Fruit fly (Drosophila melanogaster): Measurements from ENCODE around the gene PolH.
A peak's percentile ranks its signal among the peaks of the same experiment; 100 is the strongest.

PolH gene

DNA sequence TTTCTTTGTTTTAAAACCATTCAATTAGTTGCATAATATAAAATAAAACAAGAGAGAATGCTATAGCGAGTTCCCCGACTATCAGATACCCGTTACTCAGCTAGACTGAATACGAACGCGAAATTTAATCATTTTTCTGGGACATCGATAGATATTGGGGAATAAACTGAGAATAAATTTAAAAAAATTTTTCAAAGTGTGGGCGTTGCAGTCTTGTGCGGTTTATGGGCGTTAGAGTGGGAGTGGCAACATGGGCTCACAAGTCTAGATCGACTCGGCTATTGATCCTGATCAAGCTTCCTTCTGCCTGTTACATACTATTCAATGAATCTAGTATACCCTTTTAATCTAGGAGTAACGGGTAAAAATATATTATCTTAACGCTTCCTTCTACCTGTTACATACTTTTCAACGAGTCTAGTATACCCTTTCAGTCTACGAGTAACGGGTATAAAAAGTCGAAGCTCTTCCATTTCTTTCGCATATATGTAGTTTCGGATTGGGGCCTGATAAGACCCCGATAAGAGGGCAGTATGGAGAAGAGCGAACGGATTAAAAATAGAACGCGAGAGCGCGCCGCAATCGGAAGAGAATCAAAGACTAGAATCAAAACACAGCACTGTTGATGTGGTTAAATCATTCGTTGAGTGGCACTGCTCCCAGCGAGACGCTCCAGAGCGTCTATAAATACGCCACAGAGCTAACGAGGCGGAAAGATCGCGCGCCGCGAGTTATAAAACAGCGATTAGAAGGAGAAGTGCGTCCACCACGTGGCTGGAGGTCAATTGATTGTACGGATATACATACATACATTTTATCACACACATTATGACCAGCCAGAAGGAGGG lies 13.1 kb upstream of the PolH start, which contains the start of gene CG7458 (continued):
- TF ChIP-seq wor (GFP tag; IDR thresholded peaks at IDR 0.05) (peak; percentile 12; the same call in 1 of the 2 replicates), pan (optimal IDR thresholded peaks at IDR 0.05) (no peak), pan (GFP tag; optimal IDR thresholded peaks at IDR 0.05 in 1 of 2, IDR thresholded peaks at IDR 0.05 in 1 of 2) (no peak), CG10543 (GFP tag; optimal IDR thresholded peaks at IDR 0.05) (peak; percentile 78), kah (GFP tag; optimal IDR thresholded peaks at IDR 0.05) (peak; percentile 28), schlank (tag; optimal IDR thresholded peaks at IDR 0.05) (no peak), sug (tag; optimal IDR thresholded peaks at IDR 0.05) (peak; percentile 68), lov (optimal IDR thresholded peaks at IDR 0.05) (no peak), lov (GFP tag; IDR thresholded peaks at IDR 0.05) (no peak), Dip3 (GFP tag; optimal IDR thresholded peaks at IDR 0.05) (peak; percentile 45), HmgD (GFP tag; optimal IDR thresholded peaks at IDR 0.05) (no peak), ac (GFP tag; optimal IDR thresholded peaks at IDR 0.05) (no peak), fd64A (GFP tag; optimal IDR thresholded peaks at IDR 0.05) (no peak), klu (GFP tag; IDR thresholded peaks at IDR 0.05) (no peak), CG32767 (GFP tag; IDR thresholded peaks at IDR 0.05) (no peak), CG10147 (GFP tag; optimal IDR thresholded peaks at IDR 0.05) (no peak), bigmax (GFP tag; optimal IDR thresholded peaks at IDR 0.05) (no peak), CG11723 (GFP tag; optimal IDR thresholded peaks at IDR 0.05) (peak; percentile 18), MBD-R2 (GFP tag; IDR thresholded peaks at IDR 0.05) (no peak), disco-r (GFP tag; optimal IDR thresholded peaks at IDR 0.05) (no peak), chif (GFP tag; optimal IDR thresholded peaks at IDR 0.05) (peak; percentile 31 to 49), Antp (GFP tag; optimal IDR thresholded peaks at IDR 0.05) (peak; percentile 50), HmgZ (tag; optimal IDR thresholded peaks at IDR 0.05) (no peak), row (GFP tag; IDR thresholded peaks at IDR 0.05) (peak; percentile 83), Opbp (GFP tag; IDR thresholded peaks at IDR 0.05; ENCODE audit: partially characterized antibody) (no peak), Nf-YC (tag; optimal IDR thresholded peaks at IDR 0.05) (peak; percentile 53), CG11398 (GFP tag; optimal IDR thresholded peaks at IDR 0.05) (no peak), gce (GFP tag; IDR thresholded peaks at IDR 0.05) (peak; percentile 36; the same call in 1 of the 3 replicates), sc (optimal IDR thresholded peaks at IDR 0.05) (no peak), sc (GFP tag; optimal IDR thresholded peaks at IDR 0.05) (peak; percentile 16), CG3847 (GFP tag; IDR thresholded peaks at IDR 0.05) (no peak; the same call in 1 of the 2 replicates), Hr51 (GFP tag; optimal IDR thresholded peaks at IDR 0.05) (peak; percentile 13 to 67), CG8290 (GFP tag; optimal IDR thresholded peaks at IDR 0.05) (no peak), CG8290 (tag; optimal IDR thresholded peaks at IDR 0.05) (peak in 1 of 2 experiments; percentile 28), D (optimal IDR thresholded peaks at IDR 0.05) (no peak), D (GFP tag; optimal IDR thresholded peaks at IDR 0.05) (peak; percentile 59), Tbp (GFP tag; optimal IDR thresholded peaks at IDR 0.05) (no peak), kay (GFP tag; optimal IDR thresholded peaks at IDR 0.05) (peak; percentile 18), CG9876 (GFP tag; optimal IDR thresholded peaks at IDR 0.05) (no peak), CG6765 (GFP tag; optimal IDR thresholded peaks at IDR 0.05) (no peak), CG9609 (GFP tag; optimal IDR thresholded peaks at IDR 0.05) (peak; percentile 47), CG14014 (GFP tag; IDR thresholded peaks at IDR 0.05) (peak; percentile 11; the same call in 1 of the 2 replicates), CG17186 (GFP tag; optimal IDR thresholded peaks at IDR 0.05) (no peak), CG12391 (tag; optimal IDR thresholded peaks at IDR 0.05) (peak; percentile 56), ems (GFP tag; optimal IDR thresholded peaks at IDR 0.05) (peak; percentile 48), CG11456 (GFP tag; IDR thresholded peaks at IDR 0.05) (no peak), lab (GFP tag; optimal IDR thresholded peaks at IDR 0.05) (peak; percentile 47), CG6683 (GFP tag; optimal IDR thresholded peaks at IDR 0.05) (no peak), Ets97D (GFP tag; optimal IDR thresholded peaks at IDR 0.05) (no peak), fd96Cb (tag; optimal IDR thresholded peaks at IDR 0.05) (peak; percentile 57), Taf1 (GFP tag; IDR thresholded peaks at IDR 0.05) (no peak)
